Worm (Caenorhabditis elegans): Measurements from ENCODE around the gene T26H5.4.
A peak's percentile ranks its signal among the peaks of the same experiment; 100 is the strongest.

Gene T26H5.4

DNA sequence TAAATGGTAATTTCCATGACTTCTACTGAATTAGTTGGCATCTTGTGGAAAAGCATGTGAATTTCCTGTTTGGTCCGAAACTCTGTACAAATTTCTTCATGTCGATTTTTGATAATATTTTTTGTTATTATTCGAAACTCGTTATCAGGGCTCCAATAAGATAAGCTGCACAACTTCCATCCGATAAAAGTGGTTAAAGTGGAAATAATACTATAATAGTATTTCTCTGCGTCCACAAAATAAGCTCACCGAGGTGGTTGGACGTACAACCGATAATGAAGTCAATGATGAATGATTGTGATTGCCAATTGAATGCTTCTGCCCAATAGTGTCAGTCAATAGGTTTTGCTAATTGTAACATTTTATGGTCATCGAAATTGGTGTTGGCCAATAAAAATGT, at the start of gene T26H5.4:
TSS of gene T26H5.4 (minus strand) at position 294 of the 400 bp plus-strand sequence.
- TF ChIP-seq elt-2 (tag; optimal IDR thresholded peaks at IDR 0.05) (peak; percentile 57), ceh-6 (GFP tag; optimal IDR thresholded peaks at IDR 0.05) (no peak)

DNA sequence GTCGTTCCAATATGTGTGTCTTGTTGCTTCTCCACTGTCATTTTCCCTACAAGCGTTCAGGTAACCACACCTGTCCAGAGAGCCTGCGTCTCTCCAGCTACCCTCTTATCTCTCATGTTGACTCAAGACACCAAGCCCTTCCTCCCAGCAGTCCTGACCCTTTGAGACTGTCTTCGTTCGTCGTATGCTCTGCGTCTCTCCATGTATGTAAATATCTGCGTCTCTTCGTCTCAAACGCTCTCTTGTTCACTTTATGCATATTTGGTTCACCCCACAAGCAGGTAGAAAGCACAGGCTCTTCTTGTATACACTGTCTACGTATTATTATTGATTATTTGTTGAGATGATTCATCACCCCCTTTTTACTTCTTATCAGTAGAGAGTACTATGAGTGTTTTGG, 49.2 kb upstream of the T26H5.4 start:
- TF ChIP-seq ceh-18 (tag; optimal IDR thresholded peaks at IDR 0.05) (no peak), npax-4 (tag; optimal IDR thresholded peaks at IDR 0.05) (no peak), tbx-2 (tag; optimal IDR thresholded peaks at IDR 0.05) (peak; percentile 63), ceh-19 (GFP tag; optimal IDR thresholded peaks at IDR 0.05) (no peak), C08G9.2 (tag; optimal IDR thresholded peaks at IDR 0.05) (no peak), pros-1 (tag; optimal IDR thresholded peaks at IDR 0.05) (peak; percentile 9), ets-4 (tag; optimal IDR thresholded peaks at IDR 0.05) (peak; percentile 15), elt-2 (tag; optimal IDR thresholded peaks at IDR 0.05) (peak; percentile 77), eyg-1 (tag; optimal IDR thresholded peaks at IDR 0.05) (no peak), nhr-232 (tag; optimal IDR thresholded peaks at IDR 0.05) (no peak), hlh-30 (tag; optimal IDR thresholded peaks at IDR 0.05; ENCODE audit: insufficient read depth) (peak; percentile 58), hlh-6 (tag; optimal IDR thresholded peaks at IDR 0.05) (no peak), hlh-13 (GFP tag; optimal IDR thresholded peaks at IDR 0.05) (no peak), ceh-2 (tag; optimal IDR thresholded peaks at IDR 0.05) (peak; percentile 8), pat-9 (tag; optimal IDR thresholded peaks at IDR 0.05) (no peak), ztf-16 (tag; optimal IDR thresholded peaks at IDR 0.05) (no peak), ceh-22 (tag; optimal IDR thresholded peaks at IDR 0.05) (no peak), ceh-34 (tag; optimal IDR thresholded peaks at IDR 0.05) (peak; percentile 48), nfya-1 (tag; optimal IDR thresholded peaks at IDR 0.05) (peak; percentile 46), F13H6.1 (tag; optimal IDR thresholded peaks at IDR 0.05) (no peak), sox-2 (GFP tag; IDR thresholded peaks at IDR 0.05) (no peak)

DNA sequence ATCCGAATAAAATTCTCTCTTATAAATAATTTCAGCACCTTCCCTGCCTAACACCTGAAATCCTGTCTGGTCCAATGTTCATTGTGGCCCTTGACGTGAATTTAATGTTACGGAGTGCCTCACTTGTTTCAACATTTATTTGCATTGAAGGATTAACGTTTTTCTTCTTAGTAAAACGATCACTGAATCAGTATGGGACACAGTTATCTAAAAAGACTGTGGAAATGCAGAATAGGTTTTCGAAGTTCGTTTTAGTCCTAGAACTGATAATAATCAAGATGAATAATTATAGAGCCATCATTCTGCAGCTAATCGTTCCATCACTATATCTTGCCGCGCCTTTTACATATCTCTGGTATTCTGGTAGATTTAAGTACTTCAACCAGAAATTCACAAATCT, 46.7 kb upstream of the T26H5.4 start, which contains the start of gene srh-219:
TSS of gene srh-219 (plus strand) at position 301 of the 400 bp plus-strand sequence.
- TF ChIP-seq ceh-9 (tag; optimal IDR thresholded peaks at IDR 0.05): no peak
- TF ChIP-seq elt-4 (tag; optimal IDR thresholded peaks at IDR 0.05): no peak
- no peak for TF ChIP-seq ttx-3 (tag; optimal IDR thresholded peaks at IDR 0.05)
- no peak for TF ChIP-seq ets-4 (tag; optimal IDR thresholded peaks at IDR 0.05)
- no peak for TF ChIP-seq ceh-18 (tag; optimal IDR thresholded peaks at IDR 0.05)
- TF ChIP-seq elt-2 (tag; optimal IDR thresholded peaks at IDR 0.05): no peak
- TF ChIP-seq ceh-6 (GFP tag; optimal IDR thresholded peaks at IDR 0.05): no peak
- TF ChIP-seq hlh-15 (tag; optimal IDR thresholded peaks at IDR 0.05): no peak
- no peak for TF ChIP-seq odd-2 (tag; optimal IDR thresholded peaks at IDR 0.05)
- no peak for TF ChIP-seq tbx-2 (tag; optimal IDR thresholded peaks at IDR 0.05)
- no peak for TF ChIP-seq madf-2 (tag; optimal IDR thresholded peaks at IDR 0.05)
- no peak for TF ChIP-seq C08G9.2 (tag; optimal IDR thresholded peaks at IDR 0.05)
- no peak for TF ChIP-seq nhr-11 (tag; optimal IDR thresholded peaks at IDR 0.05)
- no peak for TF ChIP-seq ceh-24 (tag; optimal IDR thresholded peaks at IDR 0.05)
- TF ChIP-seq dmd-4 (tag; optimal IDR thresholded peaks at IDR 0.05; ENCODE audit: borderline replicate concordance): no peak
- no peak for TF ChIP-seq mec-3 (tag; optimal IDR thresholded peaks at IDR 0.05; ENCODE audit: borderline replicate concordance)
- no peak for TF ChIP-seq hlh-8 (tag; optimal IDR thresholded peaks at IDR 0.05)
- no peak for TF ChIP-seq unc-3 (GFP tag; conservative IDR thresholded peaks at IDR 0.05)
- no peak for TF ChIP-seq unc-3 (tag; optimal IDR thresholded peaks at IDR 0.05)
- no peak for TF ChIP-seq hlh-6 (tag; optimal IDR thresholded peaks at IDR 0.05)

DNA sequence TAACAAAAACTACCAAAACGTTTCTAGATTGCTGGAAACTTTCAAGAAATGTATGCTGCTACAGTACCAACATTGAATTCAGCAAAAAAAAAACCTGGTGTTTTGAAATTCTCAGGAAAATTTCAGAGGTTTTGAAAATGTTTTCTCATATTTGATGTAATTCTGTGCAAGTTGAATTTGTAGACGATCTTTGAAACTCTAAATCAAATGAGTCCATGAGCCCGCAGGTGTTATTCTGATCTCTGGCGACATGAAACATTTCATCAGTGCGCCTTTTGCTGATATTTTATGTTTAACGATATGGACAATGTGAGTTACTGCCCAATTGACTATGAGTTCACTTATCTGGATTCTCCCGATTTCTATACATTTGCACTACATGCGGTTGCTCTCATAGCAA, 45.2 kb upstream of the T26H5.4 start, which contains the start of gene srh-218:
TSS of gene srh-218 (plus strand) at position 301 of the 400 bp plus-strand sequence.
- TF ChIP-seq dmd-4 (tag; optimal IDR thresholded peaks at IDR 0.05; ENCODE audit: borderline replicate concordance) (no peak), pha-2 (tag; optimal IDR thresholded peaks at IDR 0.05) (no peak), nhr-11 (tag; optimal IDR thresholded peaks at IDR 0.05) (no peak), pha-4 (tag; optimal IDR thresholded peaks at IDR 0.05) (no peak), sox-2 (GFP tag; IDR thresholded peaks at IDR 0.05) (no peak), odd-2 (tag; optimal IDR thresholded peaks at IDR 0.05) (no peak)

All from whole organism, late embryonic.